Fruit fly (Drosophila melanogaster): ENCODE data around the gene CG33494.

The CG33494 gene

DNA sequence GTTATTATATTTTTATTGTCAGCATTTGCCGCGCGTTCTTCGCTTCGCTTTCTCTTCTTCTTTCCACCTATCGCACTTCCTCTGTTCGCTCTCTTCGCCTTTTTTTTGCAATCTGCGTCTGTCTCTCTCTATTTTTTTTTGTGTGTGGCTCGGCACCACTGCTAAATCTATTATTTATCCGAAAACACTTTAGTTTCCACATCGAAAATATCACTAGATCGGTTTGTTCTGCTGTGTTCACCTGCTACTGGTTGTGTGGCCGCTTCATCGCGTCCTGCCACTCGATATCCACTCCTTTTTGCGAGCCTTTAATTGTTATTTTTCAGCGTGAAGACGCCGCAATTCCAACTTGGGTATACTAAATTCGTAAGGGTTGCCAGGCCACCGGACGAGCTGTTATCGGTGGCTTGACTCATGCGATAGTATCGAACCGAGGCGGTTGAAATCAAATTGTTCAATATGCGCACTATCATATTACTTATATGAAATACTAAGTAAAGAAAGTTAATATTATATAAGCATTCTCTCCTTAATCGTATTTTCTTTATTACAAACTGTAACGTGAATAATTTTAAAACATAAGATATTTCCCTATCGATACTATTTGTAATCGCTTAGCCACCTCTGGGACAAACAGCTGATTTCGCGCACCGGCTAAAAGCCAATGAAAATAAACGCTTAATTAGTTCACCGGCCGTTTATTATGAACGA lies 12.3 kb downstream of the CG33494 start, which contains the start of the genes XNP, CG42488 and CG5116 (continued):
- TF ChIP-seq Deaf1 (tag; optimal IDR thresholded peaks at IDR 0.05), result no peak
- no peak for TF ChIP-seq GATAe (GFP tag; conservative IDR thresholded peaks at IDR 0.05)
- peak; percentile 97 for TF ChIP-seq Bgb (GFP tag; IDR thresholded peaks at IDR 0.05; ENCODE audit: partially characterized antibody)
- peak; percentile 61 for TF ChIP-seq nerfin-1 (tag; optimal IDR thresholded peaks at IDR 0.05)
- TF ChIP-seq CG42726 (GFP tag; IDR thresholded peaks at IDR 0.05; ENCODE audit: partially characterized antibody), result peak; percentile 92
- no peak for TF ChIP-seq da (GFP tag; optimal IDR thresholded peaks at IDR 0.05)
- TF ChIP-seq yki (optimal IDR thresholded peaks at IDR 0.05), result no peak
- TF ChIP-seq CG1603 (tag; optimal IDR thresholded peaks at IDR 0.05), result no peak
- no peak for TF ChIP-seq CG3726 (GFP tag; IDR thresholded peaks at IDR 0.05)
- no peak for TF ChIP-seq dmrt99B (tag; optimal IDR thresholded peaks at IDR 0.05)
- no peak for TF ChIP-seq Hand (GFP tag; optimal IDR thresholded peaks at IDR 0.05)
- peak; percentile 74 for TF ChIP-seq phol (tag; optimal IDR thresholded peaks at IDR 0.05)
- TF ChIP-seq CG1529 (GFP tag; optimal IDR thresholded peaks at IDR 0.05), result no peak
- TF ChIP-seq Asciz (GFP tag; optimal IDR thresholded peaks at IDR 0.05), result no peak
- TF ChIP-seq CG11093 (GFP tag; IDR thresholded peaks at IDR 0.05), result no peak
- peak; percentile 34 for TF ChIP-seq Sry-β (GFP tag; optimal IDR thresholded peaks at IDR 0.05)
- TF ChIP-seq unpg (GFP tag; optimal IDR thresholded peaks at IDR 0.05), result no peak
- TF ChIP-seq D19A (tag; optimal IDR thresholded peaks at IDR 0.05), result no peak
- peak; percentile 52 for TF ChIP-seq Dad (GFP tag; optimal IDR thresholded peaks at IDR 0.05)
- TF ChIP-seq CG15269 (tag; optimal IDR thresholded peaks at IDR 0.05), result no peak
- peak; percentile 45 for TF ChIP-seq Fer3 (tag; optimal IDR thresholded peaks at IDR 0.05)
- TF ChIP-seq CG12391 (tag; optimal IDR thresholded peaks at IDR 0.05), result peak; percentile 68
- TF ChIP-seq cg (GFP tag; optimal IDR thresholded peaks at IDR 0.05), result no peak
- TF ChIP-seq Hr39 (optimal IDR thresholded peaks at IDR 0.05), result no peak
- no peak for TF ChIP-seq ham (GFP tag; IDR thresholded peaks at IDR 0.05)
- TF ChIP-seq lov (optimal IDR thresholded peaks at IDR 0.05), result no peak
- no peak for TF ChIP-seq lov (GFP tag; IDR thresholded peaks at IDR 0.05)
- TF ChIP-seq CG34422 (GFP tag; IDR thresholded peaks at IDR 0.05), result no peak; the same call in 2 of the 3 replicates
- peak; percentile 31 for TF ChIP-seq caup (GFP tag; optimal IDR thresholded peaks at IDR 0.05; ENCODE audit: severe bottlenecking)
- TF ChIP-seq slp2 (GFP tag; optimal IDR thresholded peaks at IDR 0.05), result no peak
- peak; percentile 61; the same call in 2 of the 4 replicates for TF ChIP-seq Gug (GFP tag; IDR thresholded peaks at IDR 0.05)
- TF ChIP-seq HmgZ (tag; optimal IDR thresholded peaks at IDR 0.05), result peak; percentile 75
- TF ChIP-seq CG6272 (GFP tag; IDR thresholded peaks at IDR 0.05), result peak; percentile 67
- no peak for TF ChIP-seq Lpt (GFP tag; optimal IDR thresholded peaks at IDR 0.05)
- peak; percentile 94 for TF ChIP-seq row (GFP tag; IDR thresholded peaks at IDR 0.05)
- TF ChIP-seq CG4854 (GFP tag; optimal IDR thresholded peaks at IDR 0.05), result peak; percentile 2
- TF ChIP-seq CG2875 (GFP tag; optimal IDR thresholded peaks at IDR 0.05), result no peak
- TF ChIP-seq mam (GFP tag; optimal IDR thresholded peaks at IDR 0.05), result peak; percentile 38
- peak; percentile 47 for TF ChIP-seq vfl (GFP tag; optimal IDR thresholded peaks at IDR 0.05)
- peak; percentile 57 for TF ChIP-seq CG9437 (GFP tag; optimal IDR thresholded peaks at IDR 0.05)
- no peak for TF ChIP-seq emc (GFP tag; optimal IDR thresholded peaks at IDR 0.05)
- peak; percentile 43 for TF ChIP-seq scrt (GFP tag; optimal IDR thresholded peaks at IDR 0.05)
- peak; percentile 98 for TF ChIP-seq HLH4C (GFP tag; IDR thresholded peaks at IDR 0.05; ENCODE audit: partially characterized antibody)
- no peak for TF ChIP-seq grn (GFP tag; optimal IDR thresholded peaks at IDR 0.05)
- TF ChIP-seq CG8290 (GFP tag; optimal IDR thresholded peaks at IDR 0.05), result no peak
- no peak for TF ChIP-seq CG8290 (tag; optimal IDR thresholded peaks at IDR 0.05)
- peak; percentile 66; the same call in 1 of the 2 replicates for TF ChIP-seq rib (GFP tag; IDR thresholded peaks at IDR 0.05)
- TF ChIP-seq CG31388 (GFP tag; optimal IDR thresholded peaks at IDR 0.05), result no peak
- TF ChIP-seq Neu2 (GFP tag; optimal IDR thresholded peaks at IDR 0.05; ENCODE audit: borderline replicate concordance), result no peak
- no peak for TF ChIP-seq Blimp-1 (GFP tag; optimal IDR thresholded peaks at IDR 0.05)
